Worm (Caenorhabditis elegans) whole organism, mixed stage, embryonic: ENCODE results near the gene T25B9.1.
A peak's percentile ranks its signal among the peaks of the same experiment; 100 is the strongest.

Experiments
- M03D4.4 ChIP-seq: sonication (generic microtip); optimal IDR thresholded peaks from 2 replicates; lab custom pipeline; 2017; ENCODE audit warnings: mild to moderate bottlenecking, missing genetic modification characterization, missing compliant biosample characterization
- bed-3 ChIP-seq: fragments of 200-800 bp; sonication (Bioruptor generic); optimal IDR thresholded peaks from 3 replicates; lab custom pipeline; 2018; ENCODE audit warnings: mild to moderate bottlenecking, missing genetic modification characterization, moderate library complexity, missing compliant biosample characterization
- blmp-1 ChIP-seq: fragments of 150-350 bp; optimal IDR thresholded peaks from 2 replicates; lab custom pipeline; 2014; ENCODE audit warnings: missing biosample characterization, missing genetic modification characterization
- ceh-39 ChIP-seq: fragments of 150-350 bp; optimal IDR thresholded peaks from 2 replicates; lab custom pipeline; 2014; ENCODE audit warnings: missing biosample characterization, missing genetic modification characterization
- ces-1 ChIP-seq: fragments of 150-350 bp; optimal IDR thresholded peaks from 2 replicates; lab custom pipeline; 2014; ENCODE audit warnings: missing biosample characterization, missing genetic modification reagents, missing genetic modification characterization
- cnd-1 ChIP-seq: fragments of 200-800 bp; sonication (Bioruptor generic); optimal IDR thresholded peaks from 2 replicates; lab custom pipeline; 2018; ENCODE audit warnings: mild to moderate bottlenecking, missing genetic modification characterization, missing compliant biosample characterization
- drap-1 ChIP-seq: fragments of 200-800 bp; sonication (Bioruptor generic); optimal IDR thresholded peaks from 3 replicates; lab custom pipeline; 2018; ENCODE audit warnings: mild to moderate bottlenecking, missing genetic modification characterization, missing compliant biosample characterization
- elt-1 ChIP-seq: sonication (generic microtip); optimal IDR thresholded peaks from 2 replicates; lab custom pipeline; 2017; ENCODE audit warnings: missing genetic modification characterization, mild to moderate bottlenecking, missing compliant biosample characterization, antibody characterized with exemption, moderate library complexity, borderline replicate concordance; ENCODE audit not compliant: insufficient read depth
- elt-3 ChIP-seq: fragments of 150-350 bp; optimal IDR thresholded peaks from 2 replicates; lab custom pipeline; 2014; ENCODE audit warnings: missing biosample characterization, missing genetic modification characterization
- flh-1 ChIP-seq: fragments of 200-800 bp; sonication (Bioruptor generic); optimal IDR thresholded peaks from 2 replicates; lab custom pipeline; 2018; ENCODE audit warnings: mild to moderate bottlenecking, missing genetic modification characterization, moderate library complexity, missing compliant biosample characterization
- ham-2 ChIP-seq: fragments of 200-800 bp; sonication (Bioruptor generic); optimal IDR thresholded peaks from 2 replicates; lab custom pipeline; 2018; ENCODE audit warnings: mild to moderate bottlenecking, missing genetic modification characterization, missing compliant biosample characterization
- hlh-1 ChIP-seq: fragments of 150-350 bp; optimal IDR thresholded peaks from 2 replicates; lab custom pipeline; 2014; ENCODE audit warnings: missing biosample characterization, missing genetic modification reagents, missing genetic modification characterization
- lin-32 ChIP-seq: fragments of 200-800 bp; sonication (Bioruptor generic); optimal IDR thresholded peaks from 2 replicates; lab custom pipeline; 2018; ENCODE audit warnings: mild to moderate bottlenecking, missing genetic modification characterization, missing compliant biosample characterization
- lsy-2 ChIP-seq: fragments of 150-350 bp; optimal IDR thresholded peaks from 2 replicates; lab custom pipeline; 2014; ENCODE audit warnings: missing biosample characterization, missing genetic modification characterization
- mab-5 ChIP-seq: fragments of 150-350 bp; optimal IDR thresholded peaks from 2 replicates; lab custom pipeline; 2014; ENCODE audit warnings: missing biosample characterization, missing genetic modification characterization
- mls-2 ChIP-seq: sonication (generic microtip); optimal IDR thresholded peaks from 2 replicates; lab custom pipeline; 2016; ENCODE audit warnings: mild to moderate bottlenecking, missing genetic modification characterization, moderate library complexity, missing compliant biosample characterization
- nhr-12 ChIP-seq: fragments of 150-350 bp; optimal IDR thresholded peaks from 2 replicates; lab custom pipeline; 2014; ENCODE audit warnings: missing biosample characterization, missing genetic modification characterization
- nhr-2 ChIP-seq: fragments of 150-350 bp; optimal IDR thresholded peaks from 2 replicates; lab custom pipeline; 2014; ENCODE audit warnings: missing biosample characterization, missing genetic modification characterization
- nhr-237 ChIP-seq: fragments of 150-350 bp; optimal IDR thresholded peaks from 2 replicates; lab custom pipeline; 2014; ENCODE audit warnings: missing biosample characterization, missing genetic modification characterization
- nhr-76 ChIP-seq: sonication (generic microtip); optimal IDR thresholded peaks from 2 replicates; lab custom pipeline; 2017; ENCODE audit warnings: missing biosample characterization, missing genetic modification characterization
- pha-4 ChIP-seq: fragments of 150-350 bp; optimal IDR thresholded peaks from 2 replicates; lab custom pipeline; 2018; ENCODE audit warnings: missing biosample characterization, missing genetic modification reagents, missing genetic modification characterization
- sem-2 ChIP-seq: fragments of 200-800 bp; sonication (Bioruptor generic); optimal IDR thresholded peaks from 2 replicates; lab custom pipeline; 2018; ENCODE audit warnings: mild to moderate bottlenecking, missing genetic modification characterization, missing compliant biosample characterization
- snpc-4 ChIP-seq: fragments of 150-350 bp; optimal IDR thresholded peaks from 2 replicates; lab custom pipeline; 2014; ENCODE audit warnings: missing biosample characterization, missing genetic modification characterization
- sptf-1 ChIP-seq: sonication (generic microtip); optimal IDR thresholded peaks from 2 replicates; lab custom pipeline; 2017; ENCODE audit warnings: mild to moderate bottlenecking, missing genetic modification characterization, moderate library complexity, missing compliant biosample characterization
- tbx-8 ChIP-seq: fragments of 200-800 bp; sonication (Bioruptor generic); optimal IDR thresholded peaks from 2 replicates; lab custom pipeline; 2018; ENCODE audit warnings: mild to moderate bottlenecking, missing genetic modification characterization, moderate library complexity, missing compliant biosample characterization
- unc-120 ChIP-seq: sonication (generic microtip); optimal IDR thresholded peaks from 2 replicates; lab custom pipeline; 2017; ENCODE audit warnings: missing genetic modification characterization, missing compliant biosample characterization; ENCODE audit not compliant: poor library complexity, severe bottlenecking
- unc-39 ChIP-seq: fragments of 150-350 bp; optimal IDR thresholded peaks from 2 replicates; lab custom pipeline; 2014; ENCODE audit warnings: missing biosample characterization, missing genetic modification characterization
- unc-62 ChIP-seq: fragments of 150-350 bp; optimal IDR thresholded peaks from 2 replicates; lab custom pipeline; 2014; ENCODE audit warnings: missing biosample characterization, missing genetic modification reagents, missing genetic modification characterization
- zip-8 ChIP-seq: fragments of 150-350 bp; optimal IDR thresholded peaks from 2 replicates; lab custom pipeline; 2014; ENCODE audit warnings: missing biosample characterization, missing genetic modification characterization
- ztf-11 ChIP-seq: fragments of 150-350 bp; optimal IDR thresholded peaks from 2 replicates; lab custom pipeline; 2014; ENCODE audit warnings: missing biosample characterization, missing genetic modification characterization

Gene T25B9.1

ce11 chrIV:10716348-10716747, 33.6 kb downstream of the T25B9.1 start, which contains the start of gene ncx-3:
Gene ncx-3, plus strand, starts transcription at chrIV:10716648.
- TF ChIP-seq zip-8 (tag; lab: Kevin White, UChicago): no peak
- TF ChIP-seq nhr-2 (tag; lab: Kevin White, UChicago): no peak
- no peak for TF ChIP-seq nhr-237 (tag; lab: Kevin White, UChicago)
- TF ChIP-seq ztf-11 (tag; lab: Kevin White, UChicago): no peak
- TF ChIP-seq ces-1 (GFP tag; lab: Kevin White, UChicago): no peak
- TF ChIP-seq drap-1 (GFP tag; lab: Kevin White, UChicago): no peak
- no peak for TF ChIP-seq unc-62 (GFP tag; lab: Kevin White, UChicago)
- TF ChIP-seq mab-5 (tag; lab: Kevin White, UChicago): no peak
- TF ChIP-seq hlh-1 (tag; lab: Kevin White, UChicago): no peak
- TF ChIP-seq snpc-4 (tag; lab: Kevin White, UChicago): no peak
- no peak for TF ChIP-seq elt-3

ce11 chrIV:10714594-10714993, 35.3 kb downstream of the T25B9.1 start:
- TF ChIP-seq lin-32 (no peak), nhr-12 (no peak), pha-4 (peak; percentile 7), nhr-2 (tag; lab: Kevin White, UChicago) (peak; percentile 29), blmp-1 (tag; lab: Kevin White, UChicago) (no peak), ceh-39 (no peak), zip-8 (tag; lab: Kevin White, UChicago) (no peak), M03D4.4 (tag; lab: Kevin White, UChicago) (no peak), unc-120 (tag; lab: Kevin White, UChicago) (no peak)
- TF ChIP-seq, all 35 proteins: peak for 2

ce11 chrIV:10711729-10712128, 38.2 kb downstream of the T25B9.1 start, which contains the start of gene glb-21:
Gene glb-21, minus strand, starts transcription at chrIV:10711794.
- TF ChIP-seq M03D4.4 (tag; lab: Kevin White, UChicago) (no peak), ceh-39 (no peak), zip-8 (tag; lab: Kevin White, UChicago) (no peak), cnd-1 (tag; lab: Kevin White, UChicago) (no peak), unc-62 (GFP tag; lab: Kevin White, UChicago) (no peak), elt-3 (no peak), lin-32 (no peak), sptf-1 (no peak)

ce11 chrIV:10706090-10706489, 43.9 kb downstream of the T25B9.1 start, which contains the start of gene R102.6:
Gene R102.6, minus strand, starts transcription at chrIV:10706190.
- TF ChIP-seq nhr-2 (tag; lab: Kevin White, UChicago): no peak
- TF ChIP-seq snpc-4 (tag; lab: Kevin White, UChicago): no peak
- TF ChIP-seq nhr-237 (tag; lab: Kevin White, UChicago): no peak
- no peak for TF ChIP-seq unc-39 (tag; lab: Kevin White, UChicago)
- TF ChIP-seq flh-1: no peak
- no peak for TF ChIP-seq zip-8 (tag; lab: Kevin White, UChicago)
- TF ChIP-seq sem-2: no peak
- TF ChIP-seq drap-1 (GFP tag; lab: Kevin White, UChicago): no peak
- no peak for TF ChIP-seq elt-1 (tag; lab: Kevin White, UChicago)
- TF ChIP-seq hlh-1 (tag; lab: Kevin White, UChicago): no peak

ce11 chrIV:10705176-10705575, 44.8 kb downstream of the T25B9.1 start, which contains the start of gene R102.10:
Gene R102.10, plus strand, starts transcription at chrIV:10705476.
- TF ChIP-seq bed-3 (GFP tag; lab: Kevin White, UChicago) (no peak), nhr-2 (tag; lab: Kevin White, UChicago) (no peak), mab-5 (tag; lab: Kevin White, UChicago) (no peak), ces-1 (GFP tag; lab: Kevin White, UChicago) (no peak), ceh-39 (no peak), sptf-1 (no peak), mls-2 (tag; lab: Kevin White, UChicago) (no peak), nhr-12 (no peak), nhr-76 (tag; lab: Kevin White, UChicago) (no peak), ham-2 (GFP tag; lab: Kevin White, UChicago) (no peak), tbx-8 (GFP tag; lab: Kevin White, UChicago) (no peak), unc-120 (tag; lab: Kevin White, UChicago) (no peak), unc-62 (GFP tag; lab: Kevin White, UChicago) (no peak), flh-1 (no peak), hlh-1 (tag; lab: Kevin White, UChicago) (no peak), lsy-2 (tag; lab: Kevin White, UChicago) (no peak), nhr-237 (tag; lab: Kevin White, UChicago) (no peak)
